Fruit fly (Drosophila melanogaster) whole organism, adult: ENCODE results near the gene Trhn.

ENCODE experiments used
- CG14711 ChIP-seq: fragments of 200-800 bp; sonication (Bioruptor generic); optimal IDR thresholded peaks from 2 replicates; lab custom pipeline; 2018; ENCODE audit warnings: missing biosample characterization, mild to moderate bottlenecking, missing genetic modification characterization, moderate library complexity
- CG33017 ChIP-seq: fragments of 200-800 bp; sonication (Bioruptor generic); optimal IDR thresholded peaks from 2 replicates; lab custom pipeline; 2018; ENCODE audit warnings: missing biosample characterization, mild to moderate bottlenecking, missing genetic modification characterization, moderate library complexity
- Clk ChIP-seq: fragments of 200-800 bp; sonication (Bioruptor generic); optimal IDR thresholded peaks from 2 replicates; lab custom pipeline; 2017; ENCODE audit warnings: missing biosample characterization, missing genetic modification characterization
- tj ChIP-seq: fragments of 200-800 bp; sonication (Bioruptor generic); optimal IDR thresholded peaks from 3 replicates; lab custom pipeline; 2017; ENCODE audit warnings: missing biosample characterization, mild to moderate bottlenecking, missing genetic modification characterization, moderate library complexity

DNA sequence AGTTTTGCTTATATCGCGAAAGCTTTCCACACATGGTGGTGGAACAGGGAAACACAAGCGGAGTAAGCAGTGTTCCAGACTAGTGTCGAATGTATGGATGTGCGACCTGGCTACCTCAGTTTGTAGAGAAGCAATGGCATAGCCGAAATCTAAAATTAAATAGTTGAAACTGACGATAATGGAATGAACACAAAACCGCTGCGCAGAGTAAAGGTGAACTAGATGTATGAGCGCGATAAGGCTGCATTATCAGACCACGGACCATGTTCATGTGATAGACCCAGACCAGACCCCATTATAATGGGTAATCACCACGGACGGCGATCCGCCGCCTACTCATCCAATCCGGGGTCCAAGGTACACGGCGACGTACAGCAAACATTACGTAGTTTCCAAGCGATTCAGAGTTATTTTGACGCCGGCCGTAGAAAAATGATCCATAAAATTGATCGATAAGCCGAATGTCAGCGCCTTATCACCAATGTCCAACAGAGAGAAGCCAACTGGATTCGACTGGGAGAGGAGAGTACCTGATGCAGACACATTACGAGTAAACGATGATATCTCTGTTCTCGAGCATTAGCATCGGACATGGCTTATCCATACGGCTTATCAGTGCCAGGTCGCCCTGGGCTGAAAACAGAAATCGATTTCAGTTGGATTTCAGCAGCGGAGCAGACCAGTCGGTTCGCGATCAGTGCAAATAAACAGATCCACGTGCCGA lies 3.9 kb downstream of the Trhn start, which contains the start of gene CG13912:
- TF ChIP-seq Clk (GFP tag; lab: Kevin White, UChicago) (no peak), tj (peak; percentile 10), CG14711 (tag; lab: Kevin White, UChicago) (no peak), CG33017 (peak; percentile 12)
